Worm (Caenorhabditis elegans) whole organism, L1 larva: ENCODE results near the gene T13H10.2.

ENCODE experiments used
- lsy-2 ChIP-seq, 2 experiments: fragments of 150-350 bp; optimal IDR thresholded peaks; 2 replicates each; lab custom pipeline; 2014; ENCODE audit warnings: missing biosample characterization in 2 of 2, missing genetic modification characterization in 2 of 2
- mep-1 ChIP-seq: fragments of 150-350 bp; optimal IDR thresholded peaks from 2 replicates; lab custom pipeline; 2014; ENCODE audit warnings: missing biosample characterization, missing genetic modification characterization

DNA sequence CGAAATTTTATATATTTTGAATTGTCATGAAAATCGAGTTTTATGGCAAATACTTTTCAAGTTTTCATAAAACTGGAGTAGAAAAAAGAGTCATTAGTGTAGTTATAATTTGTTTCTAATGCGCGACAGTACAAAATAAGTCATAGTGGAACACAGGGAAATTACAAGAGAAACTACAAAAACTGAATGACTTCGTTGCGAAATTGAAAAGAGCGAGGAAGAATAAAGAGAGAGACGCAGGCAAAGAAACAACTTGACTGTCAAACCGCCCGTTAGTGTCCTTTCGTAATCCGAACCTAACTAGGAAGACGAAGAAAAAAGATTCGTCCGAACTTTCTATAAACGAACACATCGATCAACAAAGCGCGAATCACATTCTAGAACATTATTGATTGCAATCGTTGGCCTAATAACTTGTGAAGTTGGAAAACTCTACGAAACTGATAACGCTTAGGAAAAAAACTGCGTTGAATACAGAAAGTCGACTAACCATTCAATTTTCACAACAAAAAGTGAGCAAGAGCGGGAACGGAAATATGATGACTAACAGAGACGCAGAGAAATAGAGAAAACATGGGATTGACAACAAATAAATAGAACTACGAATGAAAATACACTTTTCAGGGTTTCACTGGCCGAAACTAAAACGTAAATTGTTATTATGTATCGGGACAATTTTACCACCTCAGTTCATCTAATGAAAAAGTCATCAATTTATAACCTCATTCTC, 29.5 kb downstream of the T13H10.2 start:
- TF ChIP-seq mep-1 (tag; lab: Kevin White, UChicago) (no peak), lsy-2 (tag; optimal IDR thresholded peaks at IDR 0.05; lab: Kevin White, UChicago) (no peak)
